Worm (Caenorhabditis elegans) whole organism, L2 larva: ENCODE data around the gene gdh-1.

Experiments
- C34F6.9 ChIP-seq: fragments of 150-350 bp; optimal IDR thresholded peaks from 2 replicates; lab custom pipeline; 2014; ENCODE audit warnings: missing biosample characterization, missing genetic modification characterization
- F13H6.1 ChIP-seq: sonication (generic microtip); optimal IDR thresholded peaks from 2 replicates; lab custom pipeline; 2016; ENCODE audit warnings: missing genetic modification characterization, missing compliant biosample characterization
- R02D3.7 ChIP-seq: fragments of 150-350 bp; optimal IDR thresholded peaks from 2 replicates; lab custom pipeline; 2014; ENCODE audit warnings: missing biosample characterization, missing genetic modification characterization
- Y55F3AM.14 ChIP-seq: fragments of 200-800 bp; sonication (Bioruptor generic); optimal IDR thresholded peaks from 2 replicates; lab custom pipeline; 2018; ENCODE audit warnings: mild to moderate bottlenecking, missing genetic modification characterization, missing compliant biosample characterization
- ZK546.5 ChIP-seq: sonication (generic microtip); optimal IDR thresholded peaks from 2 replicates; lab custom pipeline; 2017; ENCODE audit warnings: missing biosample characterization, missing genetic modification characterization
- alr-1 ChIP-seq: fragments of 150-350 bp; optimal IDR thresholded peaks from 2 replicates; lab custom pipeline; 2014; ENCODE audit warnings: missing biosample characterization, missing genetic modification characterization
- aly-2 ChIP-seq: fragments of 150-350 bp; optimal IDR thresholded peaks from 2 replicates; lab custom pipeline; 2014; ENCODE audit warnings: missing biosample characterization, missing genetic modification characterization
- ama-1 ChIP-seq: fragments of 150-350 bp; optimal IDR thresholded peaks from 2 replicates; lab custom pipeline; 2018; ENCODE audit warnings: inconsistent platforms
- ceh-16 ChIP-seq: fragments of 150-350 bp; optimal IDR thresholded peaks from 2 replicates; lab custom pipeline; 2014; ENCODE audit warnings: missing biosample characterization, missing genetic modification characterization
- ceh-82 ChIP-seq: fragments of 150-350 bp; optimal IDR thresholded peaks from 2 replicates; lab custom pipeline; 2014; ENCODE audit warnings: missing biosample characterization, missing genetic modification characterization
- crh-2 ChIP-seq: sonication (generic microtip); optimal IDR thresholded peaks from 2 replicates; lab custom pipeline; 2017; ENCODE audit warnings: missing biosample characterization, missing genetic modification characterization
- dmd-4 ChIP-seq: sonication (generic microtip); optimal IDR thresholded peaks from 2 replicates; lab custom pipeline; 2017; ENCODE audit warnings: missing biosample characterization, missing genetic modification characterization
- egl-27 ChIP-seq: sonication (generic microtip); optimal IDR thresholded peaks from 3 replicates; lab custom pipeline; 2017; ENCODE audit warnings: missing biosample characterization, missing genetic modification reagents, missing genetic modification characterization
- elt-3 ChIP-seq: sonication (generic microtip); optimal IDR thresholded peaks from 2 replicates; lab custom pipeline; 2017; ENCODE audit warnings: missing biosample characterization, missing genetic modification characterization
- fos-1 ChIP-seq: fragments of 150-350 bp; optimal IDR thresholded peaks from 2 replicates; lab custom pipeline; 2014; ENCODE audit warnings: missing biosample characterization, missing genetic modification characterization
- gmeb-1 ChIP-seq: fragments of 150-350 bp; optimal IDR thresholded peaks from 2 replicates; lab custom pipeline; 2014; ENCODE audit warnings: missing biosample characterization, missing genetic modification characterization
- lin-11 ChIP-seq: fragments of 150-350 bp; sonication (generic microtip); optimal IDR thresholded peaks from 2 replicates; lab custom pipeline; 2014; ENCODE audit warnings: missing biosample characterization, missing genetic modification characterization, inconsistent platforms, mixed read lengths
- lin-13 ChIP-seq: fragments of 150-350 bp; optimal IDR thresholded peaks from 2 replicates; lab custom pipeline; 2014; ENCODE audit warnings: missing biosample characterization, missing genetic modification reagents, missing genetic modification characterization
- lin-39 ChIP-seq: fragments of 150-350 bp; optimal IDR thresholded peaks from 2 replicates; lab custom pipeline; 2014; ENCODE audit warnings: missing biosample characterization, missing genetic modification reagents, missing genetic modification characterization
- mab-5 ChIP-seq: fragments of 150-350 bp; optimal IDR thresholded peaks from 2 replicates; lab custom pipeline; 2014; ENCODE audit warnings: missing biosample characterization, missing genetic modification characterization
- mbf-1 ChIP-seq: sonication (generic microtip); optimal IDR thresholded peaks from 2 replicates; lab custom pipeline; 2017; ENCODE audit warnings: missing biosample characterization, missing genetic modification characterization
- nhr-10 ChIP-seq: sonication (generic microtip); optimal IDR thresholded peaks from 2 replicates; lab custom pipeline; 2017; ENCODE audit warnings: missing biosample characterization, missing genetic modification characterization
- nhr-11 ChIP-seq: fragments of 150-350 bp; optimal IDR thresholded peaks from 2 replicates; lab custom pipeline; 2014; ENCODE audit warnings: missing biosample characterization, missing genetic modification characterization
- nhr-12 ChIP-seq: fragments of 150-350 bp; optimal IDR thresholded peaks from 2 replicates; lab custom pipeline; 2014; ENCODE audit warnings: missing biosample characterization, missing genetic modification characterization
- nhr-129 ChIP-seq: fragments of 150-350 bp; optimal IDR thresholded peaks from 2 replicates; lab custom pipeline; 2014; ENCODE audit warnings: missing biosample characterization, missing genetic modification characterization
- nhr-21 ChIP-seq: fragments of 150-350 bp; optimal IDR thresholded peaks from 2 replicates; lab custom pipeline; 2014; ENCODE audit warnings: missing biosample characterization, missing genetic modification characterization
- nhr-23 ChIP-seq: fragments of 150-350 bp; optimal IDR thresholded peaks from 2 replicates; lab custom pipeline; 2014; ENCODE audit warnings: missing biosample characterization, missing genetic modification reagents, missing genetic modification characterization
- nhr-237 ChIP-seq: fragments of 150-350 bp; optimal IDR thresholded peaks from 2 replicates; lab custom pipeline; 2014; ENCODE audit warnings: missing biosample characterization, missing genetic modification characterization
- nhr-25 ChIP-seq: fragments of 150-350 bp; sonication (generic microtip); optimal IDR thresholded peaks from 3 replicates; lab custom pipeline; 2014; ENCODE audit warnings: missing biosample characterization, missing genetic modification characterization
- nhr-6 ChIP-seq: fragments of 150-350 bp; optimal IDR thresholded peaks from 2 replicates; lab custom pipeline; 2014; ENCODE audit warnings: missing biosample characterization, missing genetic modification characterization
- peb-1 ChIP-seq: fragments of 150-350 bp; optimal IDR thresholded peaks from 2 replicates; lab custom pipeline; 2014; ENCODE audit warnings: missing biosample characterization, missing genetic modification characterization
- sem-4 ChIP-seq: fragments of 150-350 bp; optimal IDR thresholded peaks from 2 replicates; lab custom pipeline; 2014; ENCODE audit warnings: missing biosample characterization, missing genetic modification reagents, missing genetic modification characterization
- sma-3 ChIP-seq: sonication (generic microtip); optimal IDR thresholded peaks from 2 replicates; lab custom pipeline; 2016; ENCODE audit warnings: missing genetic modification reagents, missing genetic modification characterization, missing compliant biosample characterization
- sma-9 ChIP-seq, 2 experiments: fragments of 150-350 bp in 1 of 2; sonication (generic microtip) in 1 of 2; optimal IDR thresholded peaks; 2 replicates each; lab custom pipeline; 2014 to 2016; ENCODE audit warnings: missing genetic modification characterization in 2 of 2, mild to moderate bottlenecking in 1 of 2, missing biosample characterization in 1 of 2, missing compliant biosample characterization in 1 of 2, missing genetic modification reagents in 1 of 2, moderate library complexity in 1 of 2
- unc-39 ChIP-seq: fragments of 150-350 bp; optimal IDR thresholded peaks from 2 replicates; lab custom pipeline; 2014; ENCODE audit warnings: missing biosample characterization, missing genetic modification characterization
- unc-62 ChIP-seq: fragments of 150-350 bp; optimal IDR thresholded peaks from 2 replicates; lab custom pipeline; 2014; ENCODE audit warnings: missing biosample characterization, missing genetic modification reagents, missing genetic modification characterization
- zag-1 ChIP-seq: fragments of 150-350 bp; optimal IDR thresholded peaks from 2 replicates; lab custom pipeline; 2014; ENCODE audit warnings: missing biosample characterization, missing genetic modification characterization
- ztf-1 ChIP-seq: fragments of 200-800 bp; sonication (Bioruptor generic); conservative IDR thresholded peaks from 2 replicates; pipeline ENCODE4 v1.3.6; 2022; ENCODE audit warnings: missing genetic modification characterization, missing compliant biosample characterization
- ztf-11 ChIP-seq: sonication (generic microtip); optimal IDR thresholded peaks from 2 replicates; lab custom pipeline; 2017; ENCODE audit warnings: missing biosample characterization, missing genetic modification characterization

gdh-1 gene

ce11 chrIV:11919067-11919466 lies 34.0 kb upstream of the gdh-1 start:
- no peak for TF ChIP-seq R02D3.7 (tag; lab: Kevin White, UChicago)
- no peak for TF ChIP-seq C34F6.9 (tag; lab: Kevin White, UChicago)
- no peak for TF ChIP-seq nhr-10 (tag; lab: Kevin White, UChicago)
- TF ChIP-seq ztf-1 (GFP tag; lab: Robert Waterston, UW): no peak
- no peak for TF ChIP-seq ztf-11 (tag; lab: Kevin White, UChicago)
- TF ChIP-seq aly-2 (tag; lab: Kevin White, UChicago): no peak
- TF ChIP-seq sma-3 (GFP tag; lab: Kevin White, UChicago): no peak
- no peak for TF ChIP-seq crh-2 (tag; lab: Kevin White, UChicago)
- TF ChIP-seq ceh-16: no peak
- no peak for TF ChIP-seq Y55F3AM.14 (GFP tag; lab: Kevin White, UChicago)
- TF ChIP-seq mbf-1 (tag; lab: Kevin White, UChicago): no peak
- no peak for TF ChIP-seq ZK546.5 (tag; lab: Kevin White, UChicago)
- no peak for TF ChIP-seq unc-62 (GFP tag; lab: Kevin White, UChicago)
- no peak for TF ChIP-seq F13H6.1 (tag; lab: Kevin White, UChicago)
- no peak for TF ChIP-seq nhr-23 (tag; lab: Kevin White, UChicago)
- no peak for TF ChIP-seq egl-27 (tag; lab: Kevin White, UChicago)
- no peak for TF ChIP-seq nhr-237
- no peak for TF ChIP-seq unc-39

ce11 chrIV:11922011-11922410 lies 31.0 kb upstream of the gdh-1 start, which contains the start of gene ZK822.1:
TSS of gene ZK822.1 (minus strand) at chrIV:11922131.
- TF ChIP-seq peb-1 (tag; lab: Kevin White, UChicago) (no peak), alr-1 (tag; lab: Kevin White, UChicago) (no peak), ztf-1 (GFP tag; lab: Robert Waterston, UW) (no peak), ceh-16 (no peak), nhr-25 (tag; lab: Kevin White, UChicago) (no peak), unc-39 (no peak), nhr-11 (tag; lab: Kevin White, UChicago) (no peak), ceh-82 (tag; lab: Kevin White, UChicago) (no peak)

- TF ChIP-seq ztf-11 (tag; lab: Kevin White, UChicago) (no peak), sem-4 (no peak), ztf-1 (GFP tag; lab: Robert Waterston, UW) (no peak), lin-13 (GFP tag; lab: Kevin White, UChicago) (no peak)
Measured at ce11 chrIV:11923074-11923473, 30.0 kb upstream of the gdh-1 start, which contains the start of gene srlf-31. TSS of gene srlf-31 (minus strand) at chrIV:11923174.

ce11 chrIV:11924092-11924491 lies 29.0 kb upstream of the gdh-1 start:
- no peak for TF ChIP-seq nhr-237
- no peak for TF ChIP-seq nhr-6

- TF ChIP-seq ZK546.5 (tag; lab: Kevin White, UChicago): no peak
Measured at ce11 chrIV:11925346-11926075, 27.5 kb upstream of the gdh-1 start, which contains the start of the genes srlf-33 and srlf-32. TSS of gene srlf-33 (minus strand) at chrIV:11925446. TSS of gene srlf-32 (plus strand) at chrIV:11926025.

- TF ChIP-seq unc-62 (GFP tag; lab: Kevin White, UChicago) (no peak), lin-39 (tag; lab: Kevin White, UChicago) (no peak), dmd-4 (tag; lab: Kevin White, UChicago) (no peak), F13H6.1 (tag; lab: Kevin White, UChicago) (peak; percentile 14), nhr-129 (tag; lab: Kevin White, UChicago) (peak; percentile 49), nhr-237 (no peak), unc-39 (no peak), gmeb-1 (tag; lab: Kevin White, UChicago) (peak; percentile 42), nhr-10 (tag; lab: Kevin White, UChicago) (no peak), aly-2 (tag; lab: Kevin White, UChicago) (no peak), sma-9 (GFP tag; optimal IDR thresholded peaks at IDR 0.05; lab: Kevin White, UChicago) (peak; percentile 56), sma-9 (tag; optimal IDR thresholded peaks at IDR 0.05; lab: Kevin White, UChicago) (no peak), nhr-25 (tag; lab: Kevin White, UChicago) (peak; percentile 17), elt-3 (no peak), ztf-1 (GFP tag; lab: Robert Waterston, UW) (no peak), alr-1 (tag; lab: Kevin White, UChicago) (no peak), sma-3 (GFP tag; lab: Kevin White, UChicago) (peak; percentile 77), lin-11 (tag; lab: Kevin White, UChicago) (peak; percentile 33), nhr-12 (tag; lab: Kevin White, UChicago) (no peak), ztf-11 (tag; lab: Kevin White, UChicago) (no peak), fos-1 (tag; lab: Kevin White, UChicago) (peak; percentile 40), C34F6.9 (tag; lab: Kevin White, UChicago) (peak; percentile 34), mab-5 (no peak), nhr-11 (tag; lab: Kevin White, UChicago) (no peak), Y55F3AM.14 (GFP tag; lab: Kevin White, UChicago) (no peak), nhr-21 (tag; lab: Kevin White, UChicago) (peak; percentile 26), ama-1 (no peak), sem-4 (peak; percentile 29), ceh-16 (peak; percentile 0), zag-1 (tag; lab: Kevin White, UChicago) (no peak), nhr-6 (no peak), ZK546.5 (tag; lab: Kevin White, UChicago) (no peak)
Measured at ce11 chrIV:11928388-11928787, 24.7 kb upstream of the gdh-1 start.
